Fruit fly (Drosophila melanogaster) whole organism, embryonic: ENCODE measurements around the gene nonC.

Experiments
- ATbp ChIP-seq: fragments of 200-800 bp; sonication (Bioruptor generic); optimal IDR thresholded peaks from 2 replicates; lab custom pipeline; 2017; ENCODE audit warnings: missing biosample characterization, mild to moderate bottlenecking, missing genetic modification characterization, missing genetic modification reagents
- Ada2b ChIP-seq: fragments of 200-800 bp; sonication (Bioruptor generic); IDR thresholded peaks from 2 replicates; pipeline ENCODE4 v1.3.6; 2022; ENCODE audit warnings: missing biosample characterization, missing genetic modification characterization
- Adf1 ChIP-seq: fragments of 200-800 bp; sonication (Bioruptor generic); IDR thresholded peaks from 2 replicates; pipeline ENCODE4 v1.3.6; 2022; ENCODE audit warnings: missing biosample characterization, missing genetic modification characterization
- CG10209 ChIP-seq: fragments of 200-800 bp; sonication (Bioruptor generic); optimal IDR thresholded peaks from 3 replicates; lab custom pipeline; 2017; ENCODE audit warnings: missing biosample characterization, mild to moderate bottlenecking, missing genetic modification characterization, missing genetic modification reagents
- CG10321 ChIP-seq: fragments of 200-800 bp; sonication (Bioruptor generic); IDR thresholded peaks from 2 replicates; pipeline ENCODE4 v1.3.6; 2022; ENCODE audit warnings: missing biosample characterization, missing genetic modification characterization
- CG10979 ChIP-seq: fragments of 200-800 bp; sonication (Bioruptor generic); optimal IDR thresholded peaks from 2 replicates; lab custom pipeline; 2018; ENCODE audit warnings: missing biosample characterization, mild to moderate bottlenecking, missing genetic modification characterization, moderate library complexity
- CG12104 ChIP-seq: fragments of 200-800 bp; sonication (Bioruptor generic); optimal IDR thresholded peaks from 3 replicates; lab custom pipeline; 2016; ENCODE audit warnings: missing biosample characterization, missing genetic modification characterization
- CG12659 ChIP-seq: fragments of 200-800 bp; sonication (Bioruptor generic); optimal IDR thresholded peaks from 3 replicates; lab custom pipeline; 2017; ENCODE audit warnings: mild to moderate bottlenecking, missing biosample characterization, missing genetic modification reagents, missing genetic modification characterization
- CG14667 ChIP-seq: fragments of 200-800 bp; sonication (Bioruptor generic); IDR thresholded peaks from 2 replicates; pipeline ENCODE4 v1.3.6; 2022; ENCODE audit warnings: missing biosample characterization, missing genetic modification characterization
- CG14710 ChIP-seq: fragments of 200-800 bp; sonication (Bioruptor generic); optimal IDR thresholded peaks from 3 replicates; lab custom pipeline; 2019; ENCODE audit warnings: missing biosample characterization, mild to moderate bottlenecking, missing genetic modification characterization, moderate library complexity
- CG16863 ChIP-seq: fragments of 200-800 bp; sonication (Bioruptor generic); optimal IDR thresholded peaks from 3 replicates; lab custom pipeline; 2016; ENCODE audit warnings: missing biosample characterization, missing genetic modification characterization
- CG17359 ChIP-seq: fragments of 200-800 bp; sonication (Bioruptor generic); optimal IDR thresholded peaks from 3 replicates; lab custom pipeline; 2018; ENCODE audit warnings: missing biosample characterization, mild to moderate bottlenecking, missing genetic modification characterization, moderate library complexity
- CG17385 ChIP-seq: fragments of 200-800 bp; sonication (Bioruptor generic); optimal IDR thresholded peaks from 3 replicates; lab custom pipeline; 2018; ENCODE audit warnings: missing biosample characterization, mild to moderate bottlenecking, missing genetic modification characterization
- CG18619 ChIP-seq: fragments of 200-800 bp; sonication (Bioruptor generic); optimal IDR thresholded peaks from 3 replicates; lab custom pipeline; 2017; ENCODE audit warnings: missing biosample characterization, mild to moderate bottlenecking, missing genetic modification characterization
- CG2889 ChIP-seq: fragments of 200-800 bp; sonication (Bioruptor generic); IDR thresholded peaks from 3 replicates; pipeline ENCODE4 v1.3.6; 2022; ENCODE audit warnings: missing biosample characterization, missing genetic modification characterization
- CG31224 ChIP-seq: fragments of 200-800 bp; sonication (Bioruptor generic); IDR thresholded peaks from 2 replicates; pipeline ENCODE4 v1.3.6; 2022; ENCODE audit warnings: missing biosample characterization, missing genetic modification characterization
- CG3163 ChIP-seq: fragments of 200-800 bp; sonication (Bioruptor generic); optimal IDR thresholded peaks from 3 replicates; lab custom pipeline; 2016; ENCODE audit warnings: missing biosample characterization, missing genetic modification characterization
- CG34422 ChIP-seq: fragments of 200-800 bp; sonication (Bioruptor generic); IDR thresholded peaks from 3 replicates; pipeline ENCODE4 v1.3.6; 2022; ENCODE audit warnings: missing biosample characterization, missing genetic modification characterization
- CG6272 ChIP-seq: fragments of 200-800 bp; sonication (Bioruptor generic); IDR thresholded peaks from 2 replicates; pipeline ENCODE4 v1.3.6; 2022; ENCODE audit warnings: missing biosample characterization, missing genetic modification characterization
- CG6689 ChIP-seq: fragments of 200-800 bp; sonication (Bioruptor generic); IDR thresholded peaks from 2 replicates; pipeline ENCODE4 v1.3.6; 2022; ENCODE audit warnings: missing biosample characterization, missing genetic modification characterization
- CG7745 ChIP-seq: fragments of 200-800 bp; sonication (Bioruptor generic); optimal IDR thresholded peaks from 2 replicates; lab custom pipeline; 2018; ENCODE audit warnings: missing biosample characterization, mild to moderate bottlenecking, missing genetic modification characterization, moderate library complexity
- CG7928 ChIP-seq: fragments of 200-800 bp; sonication (Bioruptor generic); optimal IDR thresholded peaks from 2 replicates; lab custom pipeline; 2017; ENCODE audit warnings: missing biosample characterization, mild to moderate bottlenecking, missing genetic modification characterization
- CkIIα-i1 ChIP-seq: fragments of 200-800 bp; sonication (Bioruptor generic); IDR thresholded peaks from 2 replicates; pipeline ENCODE4 v1.3.6; 2022; ENCODE audit warnings: missing biosample characterization, missing genetic modification characterization
- D19A ChIP-seq: fragments of 200-800 bp; optimal IDR thresholded peaks from 3 replicates; lab custom pipeline; 2019; ENCODE audit warnings: missing biosample characterization, mild to moderate bottlenecking, missing genetic modification characterization, moderate library complexity
- Deaf1 ChIP-seq: fragments of 200-800 bp; optimal IDR thresholded peaks from 3 replicates; lab custom pipeline; 2019; ENCODE audit warnings: missing biosample characterization, mild to moderate bottlenecking, missing genetic modification characterization, moderate library complexity
- Jarid2 ChIP-seq: fragments of 200-800 bp; sonication (Bioruptor generic); optimal IDR thresholded peaks from 3 replicates; lab custom pipeline; 2017; ENCODE audit warnings: mild to moderate bottlenecking, missing biosample characterization, missing genetic modification reagents, missing genetic modification characterization
- NK7.1 ChIP-seq: fragments of 200-800 bp; sonication (Bioruptor generic); optimal IDR thresholded peaks from 3 replicates; lab custom pipeline; 2016; ENCODE audit warnings: missing biosample characterization, missing genetic modification characterization
- Nf-YA ChIP-seq: fragments of 200-800 bp; sonication (Bioruptor generic); IDR thresholded peaks from 2 replicates; pipeline ENCODE4 v1.3.6; 2022; ENCODE audit warnings: missing biosample characterization, missing genetic modification characterization
- NfI ChIP-seq: fragments of 200-800 bp; sonication (Bioruptor generic); optimal IDR thresholded peaks from 3 replicates; lab custom pipeline; 2018; ENCODE audit warnings: missing biosample characterization, mild to moderate bottlenecking, missing genetic modification characterization, moderate library complexity
- Oaz ChIP-seq: fragments of 200-800 bp; sonication (Bioruptor generic); IDR thresholded peaks from 2 replicates; pipeline ENCODE4 v1.3.6; 2022; ENCODE audit warnings: missing biosample characterization, missing genetic modification characterization
- Poxn ChIP-seq: fragments of 200-800 bp; sonication (Bioruptor generic); IDR thresholded peaks from 2 replicates; pipeline ENCODE4 v1.3.6; 2022; ENCODE audit warnings: missing biosample characterization, missing genetic modification characterization
- ac ChIP-seq: fragments of 200-800 bp; sonication (Bioruptor generic); optimal IDR thresholded peaks from 3 replicates; lab custom pipeline; 2017; ENCODE audit warnings: missing biosample characterization, mild to moderate bottlenecking, missing genetic modification characterization
- ara ChIP-seq: fragments of 200-800 bp; sonication (Bioruptor generic); IDR thresholded peaks from 2 replicates; pipeline ENCODE4 v1.3.6; 2022; ENCODE audit warnings: missing biosample characterization, missing genetic modification characterization
- bsh ChIP-seq, 2 experiments: fragments of 200-800 bp; sonication (Bioruptor generic); optimal IDR thresholded peaks; 2 replicates each; lab custom pipeline; 2017 to 2018; ENCODE audit warnings: mild to moderate bottlenecking in 2 of 2, missing biosample characterization in 2 of 2, missing genetic modification characterization in 2 of 2, moderate library complexity in 1 of 2
- chm ChIP-seq: fragments of 200-800 bp; sonication (Bioruptor generic); IDR thresholded peaks from 2 replicates; pipeline ENCODE4 v1.3.6; 2022; ENCODE audit warnings: missing biosample characterization, missing genetic modification characterization
- crol ChIP-seq: fragments of 200-800 bp; sonication (Bioruptor generic); IDR thresholded peaks from 2 replicates; pipeline ENCODE4 v1.3.6; 2022; ENCODE audit warnings: missing biosample characterization, missing genetic modification characterization
- dan ChIP-seq: fragments of 200-800 bp; sonication (Bioruptor generic); IDR thresholded peaks from 2 replicates; pipeline ENCODE4 v1.3.6; 2022; ENCODE audit warnings: missing biosample characterization, missing genetic modification characterization
- danr ChIP-seq: fragments of 200-800 bp; sonication (Bioruptor generic); IDR thresholded peaks from 2 replicates; pipeline ENCODE4 v1.3.6; 2022; ENCODE audit warnings: missing biosample characterization, missing genetic modification characterization
- emc ChIP-seq: fragments of 200-800 bp; sonication (Bioruptor generic); optimal IDR thresholded peaks from 2 replicates; lab custom pipeline; 2016; ENCODE audit warnings: missing biosample characterization, missing genetic modification characterization
- ems ChIP-seq: fragments of 200-800 bp; sonication (Bioruptor generic); optimal IDR thresholded peaks from 3 replicates; lab custom pipeline; 2016; ENCODE audit warnings: missing biosample characterization, missing genetic modification characterization
- fd3F ChIP-seq: fragments of 200-800 bp; sonication (Bioruptor generic); optimal IDR thresholded peaks from 2 replicates; lab custom pipeline; 2018; ENCODE audit warnings: missing biosample characterization, mild to moderate bottlenecking, missing genetic modification characterization, moderate library complexity
- fd96Cb ChIP-seq: fragments of 200-800 bp; sonication (Bioruptor generic); optimal IDR thresholded peaks from 2 replicates; lab custom pipeline; 2018; ENCODE audit warnings: missing biosample characterization, mild to moderate bottlenecking, missing genetic modification characterization, moderate library complexity
- hb ChIP-seq: fragments of 200-800 bp; sonication (Bioruptor generic); IDR thresholded peaks from 3 replicates; pipeline ENCODE4 v1.3.6; 2022; ENCODE audit warnings: missing biosample characterization, missing genetic modification characterization; ENCODE audit not compliant: partially characterized antibody
- jigr1 ChIP-seq: fragments of 200-800 bp; sonication (Bioruptor generic); IDR thresholded peaks from 3 replicates; pipeline ENCODE4 v1.3.6; 2022; ENCODE audit warnings: missing biosample characterization, missing genetic modification characterization
- peb ChIP-seq: fragments of 200-800 bp; sonication (Bioruptor generic); IDR thresholded peaks from 2 replicates; pipeline ENCODE4 v1.3.6; 2022; ENCODE audit warnings: missing biosample characterization, missing genetic modification characterization
- sens ChIP-seq: fragments of 200-800 bp; sonication (Bioruptor generic); peaks from one replicate; lab custom pipeline; 2016; ENCODE audit warnings: missing biosample characterization, missing genetic modification characterization
- tup ChIP-seq: fragments of 200-800 bp; sonication (Bioruptor generic); optimal IDR thresholded peaks from 2 replicates; lab custom pipeline; 2016; ENCODE audit warnings: missing biosample characterization, mild to moderate bottlenecking, missing genetic modification characterization, moderate library complexity
- tx ChIP-seq: fragments of 200-800 bp; sonication (Bioruptor generic); optimal IDR thresholded peaks from 2 replicates; lab custom pipeline; 2016; ENCODE audit warnings: missing biosample characterization, missing genetic modification characterization
- unpg ChIP-seq: fragments of 200-800 bp; sonication (Bioruptor generic); optimal IDR thresholded peaks from 3 replicates; lab custom pipeline; 2018; ENCODE audit warnings: missing biosample characterization, mild to moderate bottlenecking, missing genetic modification characterization, moderate library complexity
- vvl ChIP-seq: fragments of 200-800 bp; sonication (Bioruptor generic); IDR thresholded peaks from 2 replicates; pipeline ENCODE4 v1.3.6; 2022; ENCODE audit warnings: missing biosample characterization, missing genetic modification characterization

The nonC gene

dm6 chrX:6861523-6862077 lies 37.3 kb downstream of the nonC start (continued):
- TF ChIP-seq Nf-YA (GFP tag; lab: Robert Waterston, UW) (peak; percentile 48; the same call in 1 of the 2 replicates), jigr1 (GFP tag; lab: Robert Waterston, UW) (no peak), dan (no peak), CG17385 (GFP tag; lab: Kevin White, UChicago) (peak; percentile 37), ac (no peak), fd3F (GFP tag; lab: Kevin White, UChicago) (peak; percentile 63), chm (peak; percentile 73; the same call in 1 of the 2 replicates), CG7745 (no peak), D19A (tag; lab: Kevin White, UChicago) (peak; percentile 41), tx (GFP tag; lab: Kevin White, UChicago) (peak; percentile 60), CG31224 (GFP tag; lab: Robert Waterston, UW) (peak; percentile 63), CG14710 (tag; lab: Kevin White, UChicago) (no peak), Deaf1 (tag; lab: Kevin White, UChicago) (peak; percentile 99), CG16863 (no peak), CG3163 (GFP tag; lab: Kevin White, UChicago) (peak; percentile 63), tup (GFP tag; lab: Kevin White, UChicago) (no peak), CG10979 (no peak), Oaz (peak; percentile 46), bsh (GFP tag; optimal IDR thresholded peaks at IDR 0.05; lab: Kevin White, UChicago) (peak; percentile 19 to 49), CG18619 (peak; percentile 9), peb (GFP tag; lab: Robert Waterston, UW) (peak; percentile 53; the same call in 1 of the 2 replicates), hb (GFP tag; lab: Robert Waterston, UW) (no peak), danr (GFP tag; lab: Robert Waterston, UW) (peak; percentile 35; the same call in 1 of the 2 replicates), Jarid2 (GFP tag; lab: Kevin White, UChicago) (no peak), CG10321 (peak; percentile 86), emc (GFP tag; lab: Kevin White, UChicago) (no peak), CG17359 (tag; lab: Kevin White, UChicago) (peak; percentile 65), unpg (GFP tag; lab: Kevin White, UChicago) (peak; percentile 41), CG7928 (GFP tag; lab: Kevin White, UChicago) (no peak), CG34422 (GFP tag; lab: Robert Waterston, UW) (peak; percentile 29; the same call in 1 of the 3 replicates), CG12104 (peak; percentile 40), CG6272 (GFP tag; lab: Robert Waterston, UW) (peak; percentile 41), CG6689 (GFP tag; lab: Robert Waterston, UW) (peak; percentile 63), CkIIα-i1 (GFP tag; lab: Robert Waterston, UW) (no peak), CG12659 (GFP tag; lab: Kevin White, UChicago) (peak; percentile 44), NfI (peak; percentile 38), fd96Cb (tag; lab: Kevin White, UChicago) (peak; percentile 42), ems (GFP tag; lab: Kevin White, UChicago) (peak; percentile 26), Poxn (GFP tag; lab: Robert Waterston, UW) (no peak), vvl (GFP tag; lab: Robert Waterston, UW) (peak; percentile 63), Ada2b (GFP tag; lab: Robert Waterston, UW) (peak; percentile 64; the same call in 1 of the 2 replicates), CG2889 (GFP tag; lab: Robert Waterston, UW) (peak; percentile 67; the same call in 1 of the 3 replicates), CG14667 (GFP tag; lab: Robert Waterston, UW) (peak; percentile 59), CG10209 (GFP tag; lab: Kevin White, UChicago) (peak; percentile 54), sens (GFP tag; lab: Kevin White, UChicago) (peak; percentile 84), Adf1 (GFP tag; lab: Robert Waterston, UW) (peak; percentile 89), NK7.1 (GFP tag; lab: Kevin White, UChicago) (no peak), ara (GFP tag; lab: Robert Waterston, UW) (0 out of 2 replicates have a peak, but pooled peaks have one; percentile 7), ATbp (GFP tag; lab: Kevin White, UChicago) (no peak), crol (GFP tag; lab: Robert Waterston, UW) (peak; percentile 98)
